Worm (Caenorhabditis elegans) whole organism, late embryonic: ENCODE results near the gene cul-6.
A peak's percentile ranks its signal among the peaks of the same experiment; 100 is the strongest.
"Not testable (repeated sequence)": the region's sequence is repeated elsewhere in the genome, so short reads cannot be mapped to it uniquely, and the experiment has no call there.

Experiments used
- C08G9.2 ChIP-seq: sonication (generic microtip); optimal IDR thresholded peaks from 2 replicates; lab custom pipeline; 2016; ENCODE audit warnings: mild to moderate bottlenecking, missing genetic modification characterization, moderate library complexity, missing compliant biosample characterization
- F13H6.1 ChIP-seq: sonication (generic microtip); optimal IDR thresholded peaks from 2 replicates; lab custom pipeline; 2016; ENCODE audit warnings: missing genetic modification characterization, missing compliant biosample characterization
- K02D7.2 ChIP-seq: sonication (generic microtip); optimal IDR thresholded peaks from 2 replicates; lab custom pipeline; 2017; ENCODE audit warnings: mild to moderate bottlenecking, missing genetic modification characterization, missing compliant biosample characterization
- Y22D7AL.16 ChIP-seq: sonication (generic microtip); optimal IDR thresholded peaks from 2 replicates; lab custom pipeline; 2016; ENCODE audit warnings: missing genetic modification characterization, missing compliant biosample characterization
- ahr-1 ChIP-seq: sonication (generic microtip); optimal IDR thresholded peaks from 2 replicates; lab custom pipeline; 2016; ENCODE audit warnings: missing genetic modification characterization, missing compliant biosample characterization
- ama-1 ChIP-seq: fragments of 150-350 bp; optimal IDR thresholded peaks from 2 replicates; lab custom pipeline; 2014
- ceh-14 ChIP-seq: sonication (generic microtip); optimal IDR thresholded peaks from 2 replicates; lab custom pipeline; 2016; ENCODE audit warnings: missing genotype, missing genetic modification characterization, missing compliant biosample characterization
- ceh-18 ChIP-seq: sonication (generic microtip); optimal IDR thresholded peaks from 2 replicates; lab custom pipeline; 2016; ENCODE audit warnings: missing genetic modification characterization, missing compliant biosample characterization
- ceh-19 ChIP-seq: fragments of 200-800 bp; sonication (Bioruptor generic); optimal IDR thresholded peaks from 2 replicates; lab custom pipeline; 2018; ENCODE audit warnings: mild to moderate bottlenecking, missing genetic modification characterization, missing compliant biosample characterization
- ceh-2 ChIP-seq: sonication (generic microtip); optimal IDR thresholded peaks from 2 replicates; lab custom pipeline; 2016; ENCODE audit warnings: missing genotype, missing genetic modification characterization, missing compliant biosample characterization
- ceh-34 ChIP-seq: sonication (generic microtip); optimal IDR thresholded peaks from 2 replicates; lab custom pipeline; 2016; ENCODE audit warnings: mild to moderate bottlenecking, missing genetic modification characterization, missing compliant biosample characterization
- ceh-48 ChIP-seq: sonication (generic microtip); optimal IDR thresholded peaks from 2 replicates; lab custom pipeline; 2016; ENCODE audit warnings: missing genetic modification characterization, inconsistent platforms, missing compliant biosample characterization
- che-1 ChIP-seq: sonication (generic microtip); optimal IDR thresholded peaks from 2 replicates; lab custom pipeline; 2016; ENCODE audit warnings: mild to moderate bottlenecking, missing genetic modification characterization, missing compliant biosample characterization
- dmd-4 ChIP-seq: sonication (generic microtip); optimal IDR thresholded peaks from 2 replicates; lab custom pipeline; 2016; ENCODE audit warnings: borderline replicate concordance, missing genetic modification characterization, missing compliant biosample characterization
- dve-1 ChIP-seq: sonication (generic microtip); optimal IDR thresholded peaks from 2 replicates; lab custom pipeline; 2017; ENCODE audit warnings: antibody characterized with exemption, mild to moderate bottlenecking, missing genetic modification characterization, missing compliant biosample characterization
- elt-2 ChIP-seq: sonication (generic microtip); optimal IDR thresholded peaks from 2 replicates; lab custom pipeline; 2016; ENCODE audit warnings: missing genetic modification reagents, missing genetic modification characterization, missing compliant biosample characterization
- elt-4 ChIP-seq: sonication (generic microtip); optimal IDR thresholded peaks from 2 replicates; lab custom pipeline; 2016; ENCODE audit warnings: missing genetic modification characterization, missing compliant biosample characterization
- fkh-10 ChIP-seq: fragments of 150-350 bp; optimal IDR thresholded peaks from 2 replicates; lab custom pipeline; 2014; ENCODE audit warnings: missing biosample characterization, missing genetic modification reagents, missing genetic modification characterization
- hlh-13 ChIP-seq: fragments of 200-800 bp; sonication (Bioruptor generic); optimal IDR thresholded peaks from 2 replicates; lab custom pipeline; 2018; ENCODE audit warnings: mild to moderate bottlenecking, missing genetic modification characterization, missing compliant biosample characterization
- hlh-30 ChIP-seq: sonication (generic microtip); optimal IDR thresholded peaks from 2 replicates; lab custom pipeline; 2017; ENCODE audit warnings: antibody characterized with exemption, missing genetic modification characterization, missing compliant biosample characterization; ENCODE audit not compliant: insufficient read depth
- lim-6 ChIP-seq: sonication (generic microtip); optimal IDR thresholded peaks from 2 replicates; lab custom pipeline; 2016; ENCODE audit warnings: missing genetic modification characterization, missing compliant biosample characterization
- madf-2 ChIP-seq: sonication (generic microtip); optimal IDR thresholded peaks from 2 replicates; lab custom pipeline; 2017; ENCODE audit warnings: missing genetic modification characterization, missing compliant biosample characterization
- mec-3 ChIP-seq: sonication (generic microtip); optimal IDR thresholded peaks from 2 replicates; lab custom pipeline; 2016; ENCODE audit warnings: borderline replicate concordance, missing genetic modification characterization, missing compliant biosample characterization
- odd-2 ChIP-seq: sonication (generic microtip); optimal IDR thresholded peaks from 2 replicates; lab custom pipeline; 2017; ENCODE audit warnings: antibody characterized with exemption, mild to moderate bottlenecking, missing genetic modification characterization, missing compliant biosample characterization
- pag-3 ChIP-seq: sonication (generic microtip); optimal IDR thresholded peaks from 2 replicates; lab custom pipeline; 2016; ENCODE audit warnings: missing compliant biosample characterization, missing genetic modification characterization, borderline replicate concordance
- pax-1 ChIP-seq: fragments of 150-350 bp; optimal IDR thresholded peaks from 2 replicates; lab custom pipeline; 2014; ENCODE audit warnings: missing biosample characterization, missing genetic modification characterization
- pha-2 ChIP-seq: sonication (generic microtip); optimal IDR thresholded peaks from 2 replicates; lab custom pipeline; 2017; ENCODE audit warnings: mild to moderate bottlenecking, missing genetic modification characterization, missing compliant biosample characterization
- ref-2 ChIP-seq: sonication (generic microtip); optimal IDR thresholded peaks from 2 replicates; lab custom pipeline; 2016; ENCODE audit warnings: missing genetic modification characterization, missing compliant biosample characterization
- rnt-1 ChIP-seq: sonication (generic microtip); optimal IDR thresholded peaks from 2 replicates; lab custom pipeline; 2016; ENCODE audit warnings: missing genetic modification characterization, missing compliant biosample characterization
- syd-9 ChIP-seq: sonication (generic microtip); optimal IDR thresholded peaks from 2 replicates; lab custom pipeline; 2016; ENCODE audit warnings: mild to moderate bottlenecking, missing genetic modification characterization, moderate library complexity, missing compliant biosample characterization
- tbx-7 ChIP-seq: sonication (generic microtip); optimal IDR thresholded peaks from 2 replicates; lab custom pipeline; 2016; ENCODE audit warnings: missing genotype, missing genetic modification characterization, missing compliant biosample characterization
- ttx-3 ChIP-seq: sonication (generic microtip); optimal IDR thresholded peaks from 2 replicates; lab custom pipeline; 2016; ENCODE audit warnings: missing genetic modification reagents, missing genetic modification characterization, missing compliant biosample characterization
- unc-42 ChIP-seq: sonication (generic microtip); optimal IDR thresholded peaks from 2 replicates; lab custom pipeline; 2016; ENCODE audit warnings: missing genotype, missing genetic modification characterization, missing compliant biosample characterization
- unc-55 ChIP-seq: sonication (generic microtip); optimal IDR thresholded peaks from 2 replicates; lab custom pipeline; 2017; ENCODE audit warnings: missing biosample characterization, missing genetic modification reagents, missing genetic modification characterization
- zip-5 ChIP-seq: sonication (generic microtip); optimal IDR thresholded peaks from 2 replicates; lab custom pipeline; 2016; ENCODE audit warnings: missing genetic modification characterization, missing compliant biosample characterization
- ztf-16 ChIP-seq: sonication (generic microtip); optimal IDR thresholded peaks from 2 replicates; lab custom pipeline; 2017; ENCODE audit warnings: missing genetic modification characterization, missing compliant biosample characterization

Gene cul-6

ce11 chrIV:12590373-12590772 is at the start of gene cul-6:
Gene cul-6 (minus strand): TSS chrIV:12590451.
- TF ChIP-seq ceh-19 (GFP tag; lab: Kevin White, UChicago) (no peak), ahr-1 (tag; lab: Kevin White, UChicago) (no peak), pha-2 (no peak), syd-9 (tag; lab: Kevin White, UChicago) (no peak), ceh-2 (tag; lab: Kevin White, UChicago) (no peak), odd-2 (no peak), hlh-13 (no peak), ceh-14 (tag; lab: Kevin White, UChicago) (no peak), mec-3 (tag; lab: Kevin White, UChicago) (no peak), F13H6.1 (tag; lab: Kevin White, UChicago) (no peak), K02D7.2 (tag; lab: Kevin White, UChicago) (no peak), tbx-7 (tag; lab: Kevin White, UChicago) (no peak), hlh-30 (tag; lab: Kevin White, UChicago) (no peak), unc-42 (tag; lab: Kevin White, UChicago) (no peak)

DNA sequence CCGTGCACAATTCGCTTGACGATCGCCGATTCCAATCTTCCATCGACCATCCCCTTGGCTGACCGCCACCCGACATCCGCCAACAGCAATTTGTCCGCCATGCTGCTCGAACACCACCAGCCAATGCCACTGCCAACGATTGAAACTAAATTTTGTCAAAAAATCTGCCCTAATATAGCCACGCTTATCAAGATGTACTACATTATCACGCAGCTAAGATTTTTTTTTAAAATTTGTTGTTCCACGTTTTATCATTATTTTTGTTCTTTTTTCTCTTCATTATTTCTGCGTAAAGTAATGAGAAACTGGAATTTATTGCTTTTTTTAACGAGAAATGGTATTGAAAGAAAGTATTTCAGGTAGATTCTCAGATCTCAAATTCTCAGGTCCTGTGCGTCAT is 49.1 kb upstream of the cul-6 start, which contains the start of gene C26H9A.3:
Gene C26H9A.3 (minus strand): TSS at position 101 of the 400 bp plus-strand sequence.
- not testable (repeated sequence) for TF ChIP-seq ceh-2, zip-5, ttx-3 (tag; lab: Kevin White, UChicago)

- TF ChIP-seq rnt-1 (tag; lab: Kevin White, UChicago) (peak; percentile 69), madf-2 (no peak), ceh-18 (peak; percentile 71), C08G9.2 (tag; lab: Kevin White, UChicago) (no peak), unc-55 (GFP tag; lab: Kevin White, UChicago) (peak; percentile 94), fkh-10 (no peak), pag-3 (tag; lab: Kevin White, UChicago) (no peak)
Observed at ce11 chrIV:12637340-12637739, 47.1 kb upstream of the cul-6 start.

- TF ChIP-seq che-1 (no peak), ref-2 (tag; lab: Kevin White, UChicago) (no peak), ceh-34 (tag; lab: Kevin White, UChicago) (peak; percentile 0), dve-1 (tag; lab: Kevin White, UChicago) (peak; percentile 46), ama-1 (lab: Kevin White, UChicago) (no peak), elt-4 (tag; lab: Kevin White, UChicago) (no peak), elt-2 (tag; lab: Kevin White, UChicago) (peak; percentile 11), ceh-19 (GFP tag; lab: Kevin White, UChicago) (no peak), lim-6 (tag; lab: Kevin White, UChicago) (no peak), dmd-4 (tag; lab: Kevin White, UChicago) (no peak), ceh-48 (tag; lab: Kevin White, UChicago) (no peak), ztf-16 (tag; lab: Kevin White, UChicago) (no peak), pax-1 (tag; lab: Kevin White, UChicago) (no peak), Y22D7AL.16 (tag; lab: Kevin White, UChicago) (no peak)
Observed at ce11 chrIV:12633825-12634224, 43.6 kb upstream of the cul-6 start.

DNA sequence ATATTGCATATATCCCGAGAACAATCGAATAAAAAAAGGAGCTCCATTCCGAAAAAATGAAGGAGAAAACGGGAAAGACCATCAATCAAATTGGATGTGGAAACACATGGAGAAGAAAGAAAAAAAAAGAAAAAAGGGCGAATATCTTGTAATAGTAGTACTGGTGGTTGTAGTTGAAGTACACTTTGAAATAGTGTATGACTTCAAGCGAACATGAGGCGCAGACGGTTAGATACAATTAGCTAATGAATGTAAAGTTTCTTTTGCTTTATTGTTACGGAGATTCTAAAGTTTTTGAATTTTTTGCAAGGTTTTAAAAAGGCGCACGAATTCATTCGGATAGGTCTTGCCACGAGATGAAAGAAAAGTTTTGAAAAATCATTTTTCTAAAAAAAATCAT is 42.2 kb upstream of the cul-6 start:
- TF ChIP-seq unc-42 (tag; lab: Kevin White, UChicago) (peak; percentile 22), ref-2 (tag; lab: Kevin White, UChicago) (no peak)
